Fruit fly (Drosophila melanogaster): ENCODE measurements around the gene CG5114.

Gene CG5114

dm6 chr3L:14973251-14973625, 9.4 kb upstream of the CG5114 start (continued):
- TF ChIP-seq OdsH (GFP tag; optimal IDR thresholded peaks at IDR 0.05) = no peak
- no peak for TF ChIP-seq CG11294 (GFP tag; IDR thresholded peaks at IDR 0.05)
- no peak for TF ChIP-seq Met (GFP tag; optimal IDR thresholded peaks at IDR 0.05)
- TF ChIP-seq CG3032 (tag; optimal IDR thresholded peaks at IDR 0.05) = no peak
- no peak for TF ChIP-seq CG6276 (GFP tag; optimal IDR thresholded peaks at IDR 0.05)
- TF ChIP-seq CG11762 (GFP tag; optimal IDR thresholded peaks at IDR 0.05; ENCODE audit: insufficient read depth) = no peak
- no peak for TF ChIP-seq fd85E (GFP tag; optimal IDR thresholded peaks at IDR 0.05)
- no peak for TF ChIP-seq CG4318 (GFP tag; optimal IDR thresholded peaks at IDR 0.05)
- no peak for TF ChIP-seq CG7368 (GFP tag; optimal IDR thresholded peaks at IDR 0.05)
- no peak for TF ChIP-seq cyc (GFP tag; optimal IDR thresholded peaks at IDR 0.05)
- TF ChIP-seq CG6854 (GFP tag; optimal IDR thresholded peaks at IDR 0.05) = no peak
- TF ChIP-seq ss (GFP tag; optimal IDR thresholded peaks at IDR 0.05) = peak in 1 of 2 experiments; percentile 4
- no peak for TF ChIP-seq CG8319 (GFP tag; optimal IDR thresholded peaks at IDR 0.05)
- no peak for TF ChIP-seq Ets21C (GFP tag; optimal IDR thresholded peaks at IDR 0.05)
- peak; percentile 47 for TF ChIP-seq Eip93F (GFP tag; optimal IDR thresholded peaks at IDR 0.05)
- TF ChIP-seq Sox14 (GFP tag; optimal IDR thresholded peaks at IDR 0.05) = no peak
- TF ChIP-seq CG34406 (GFP tag; optimal IDR thresholded peaks at IDR 0.05) = no peak
- TF ChIP-seq CG6163 (GFP tag; IDR thresholded peaks at IDR 0.05) = peak; percentile 48; the same call in 1 of the 3 replicates
- TF ChIP-seq CG6808 (GFP tag; optimal IDR thresholded peaks at IDR 0.05) = no peak
- no peak for TF ChIP-seq Smox (GFP tag; optimal IDR thresholded peaks at IDR 0.05)
- no peak for TF ChIP-seq acj6 (GFP tag; optimal IDR thresholded peaks at IDR 0.05)
- TF ChIP-seq CG9139 (GFP tag; optimal IDR thresholded peaks at IDR 0.05) = no peak
- TF ChIP-seq Sox15 (GFP tag; optimal IDR thresholded peaks at IDR 0.05) = no peak
- no peak for TF ChIP-seq topi (GFP tag; optimal IDR thresholded peaks at IDR 0.05)
- TF ChIP-seq pdm3 (GFP tag; optimal IDR thresholded peaks at IDR 0.05) = no peak
- TF ChIP-seq eg (GFP tag; IDR thresholded peaks at IDR 0.05) = no peak
- TF ChIP-seq Eip78C (GFP tag) = peak; percentile 65
- TF ChIP-seq esn (GFP tag; optimal IDR thresholded peaks at IDR 0.05) = no peak
- no peak for TF ChIP-seq achi (GFP tag; optimal IDR thresholded peaks at IDR 0.05)
- no peak for TF ChIP-seq salr (GFP tag; optimal IDR thresholded peaks at IDR 0.05)
- no peak for TF ChIP-seq CG31627 (GFP tag; optimal IDR thresholded peaks at IDR 0.05)
- TF ChIP-seq vri (GFP tag; optimal IDR thresholded peaks at IDR 0.05) = no peak
- TF ChIP-seq CG8119 (GFP tag; IDR thresholded peaks at IDR 0.05) = no peak
- TF ChIP-seq CG3919 (GFP tag; optimal IDR thresholded peaks at IDR 0.05) = peak; percentile 11
- no peak for TF ChIP-seq CG32006 (GFP tag; optimal IDR thresholded peaks at IDR 0.05)
- no peak for TF ChIP-seq net (GFP tag; optimal IDR thresholded peaks at IDR 0.05)
- TF ChIP-seq spab (GFP tag; optimal IDR thresholded peaks at IDR 0.05) = no peak
- TF ChIP-seq Ets96B (tag; optimal IDR thresholded peaks at IDR 0.05) = no peak

- no peak for TF ChIP-seq CG11294 (GFP tag; IDR thresholded peaks at IDR 0.05)
- peak; percentile 42 for TF ChIP-seq Eip78C (GFP tag)
- no peak for TF ChIP-seq CG32006 (GFP tag; optimal IDR thresholded peaks at IDR 0.05)
- TF ChIP-seq topi (GFP tag; optimal IDR thresholded peaks at IDR 0.05) = no peak
- TF ChIP-seq fd59A (GFP tag; optimal IDR thresholded peaks at IDR 0.05) = no peak
- TF ChIP-seq CG31627 (GFP tag; optimal IDR thresholded peaks at IDR 0.05) = peak; percentile 3
- TF ChIP-seq esn (GFP tag; optimal IDR thresholded peaks at IDR 0.05) = peak; percentile 11
Observed at dm6 chr3L:14974513-14974912, 8.1 kb upstream of the CG5114 start, which contains the start of gene Ocho. TSS of gene Ocho (plus strand) at chr3L:14974848.

dm6 chr3L:14974952-14975351, 7.7 kb upstream of the CG5114 start:
- TF ChIP-seq CG8119 (GFP tag; IDR thresholded peaks at IDR 0.05) (no peak), CG6808 (GFP tag; optimal IDR thresholded peaks at IDR 0.05) (no peak), vri (GFP tag; optimal IDR thresholded peaks at IDR 0.05) (no peak), Met (GFP tag; optimal IDR thresholded peaks at IDR 0.05) (no peak)
